Fruit fly (Drosophila melanogaster) whole organism, adult: ENCODE measurements around the gene Polr2M.

Source experiments
- CG11617 ChIP-seq: fragments of 200-800 bp; sonication (Bioruptor generic); optimal IDR thresholded peaks from 2 replicates; lab custom pipeline; 2017; ENCODE audit warnings: mild to moderate bottlenecking, missing biosample characterization, missing genetic modification reagents, missing genetic modification characterization
- CG12768 ChIP-seq: fragments of 200-800 bp; sonication (Bioruptor generic); optimal IDR thresholded peaks from 2 replicates; lab custom pipeline; 2017; ENCODE audit warnings: missing biosample characterization, missing genetic modification characterization, mild to moderate bottlenecking, moderate library complexity, missing genetic modification reagents
- CG14711 ChIP-seq: fragments of 200-800 bp; sonication (Bioruptor generic); optimal IDR thresholded peaks from 2 replicates; lab custom pipeline; 2018; ENCODE audit warnings: missing biosample characterization, mild to moderate bottlenecking, missing genetic modification characterization, moderate library complexity
- CG1620 ChIP-seq: fragments of 200-800 bp; sonication (Bioruptor generic); optimal IDR thresholded peaks from 2 replicates; lab custom pipeline; 2016; ENCODE audit warnings: missing biosample characterization, missing genetic modification characterization
- CG33017 ChIP-seq: fragments of 200-800 bp; sonication (Bioruptor generic); optimal IDR thresholded peaks from 2 replicates; lab custom pipeline; 2018; ENCODE audit warnings: missing biosample characterization, mild to moderate bottlenecking, missing genetic modification characterization, moderate library complexity
- Clk ChIP-seq: fragments of 200-800 bp; sonication (Bioruptor generic); optimal IDR thresholded peaks from 2 replicates; lab custom pipeline; 2017; ENCODE audit warnings: missing biosample characterization, missing genetic modification characterization
- Mnt ChIP-seq: fragments of 200-800 bp; sonication (Bioruptor generic); optimal IDR thresholded peaks from 2 replicates; lab custom pipeline; 2016; ENCODE audit warnings: missing biosample characterization, mild to moderate bottlenecking, missing genetic modification characterization
- bab1 ChIP-seq: fragments of 200-800 bp; sonication (Bioruptor generic); optimal IDR thresholded peaks from 3 replicates; lab custom pipeline; 2019; ENCODE audit warnings: missing biosample characterization, mild to moderate bottlenecking, missing genetic modification characterization, moderate library complexity
- cic ChIP-seq: fragments of 200-800 bp; sonication (Bioruptor generic); optimal IDR thresholded peaks from 2 replicates; lab custom pipeline; 2017; ENCODE audit warnings: missing biosample characterization, mild to moderate bottlenecking, missing genetic modification characterization, moderate library complexity
- cnc ChIP-seq, 2 experiments: fragments of >200 bp; optimal IDR thresholded peaks; 2 replicates each; lab custom pipeline; 2017
- kay ChIP-seq: fragments of 200-800 bp; sonication (Bioruptor generic); peaks from one replicate; lab custom pipeline; 2016; ENCODE audit warnings: missing biosample characterization, missing genetic modification characterization, borderline replicate concordance

DNA sequence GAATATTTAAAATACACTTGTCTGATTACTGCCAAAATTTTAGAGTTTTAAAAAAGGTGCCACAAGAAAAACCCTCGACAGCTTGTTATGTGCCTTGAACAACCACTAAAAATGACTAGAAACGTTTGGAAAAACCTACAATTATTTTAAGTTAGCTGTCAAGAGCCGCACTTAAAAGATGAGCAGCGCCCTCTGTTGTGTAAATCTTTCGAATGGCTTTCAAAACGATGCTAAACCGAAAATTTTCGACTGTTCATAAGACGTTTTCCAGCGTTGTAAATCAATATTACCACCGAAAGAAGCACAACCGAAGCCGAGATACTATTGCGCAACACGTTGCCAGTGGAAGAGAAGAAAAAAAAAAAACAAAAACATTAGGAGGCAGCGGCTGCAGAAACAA, 41.9 kb downstream of the Polr2M start:
- no peak for TF ChIP-seq CG14711 (tag; lab: Kevin White, UChicago)
- TF ChIP-seq Clk (GFP tag; lab: Kevin White, UChicago), result no peak
- TF ChIP-seq kay (GFP tag; lab: Kevin White, UChicago), result no peak
- TF ChIP-seq CG1620 (GFP tag; lab: Kevin White, UChicago), result no peak
- no peak for TF ChIP-seq CG33017 (tag; lab: Kevin White, UChicago)
- no peak for TF ChIP-seq bab1 (GFP tag; lab: Kevin White, UChicago)
- no peak for TF ChIP-seq CG11617 (GFP tag; lab: Kevin White, UChicago)
- no peak for TF ChIP-seq cnc (optimal IDR thresholded peaks at IDR 0.05; lab: Kevin White, UChicago)
- TF ChIP-seq Mnt (GFP tag; lab: Kevin White, UChicago), result no peak
- TF ChIP-seq cic, result no peak
- TF ChIP-seq CG12768 (GFP tag; lab: Kevin White, UChicago), result no peak
